Worm (Caenorhabditis elegans): Measurements from ENCODE around the gene M05D6.8.

M05D6.8 gene

ce11 chrII:8450750-8451149, 20.3 kb downstream of the M05D6.8 start:
- no peak for TF ChIP-seq ceh-43 (GFP tag; optimal IDR thresholded peaks at IDR 0.05)
- TF ChIP-seq nhr-28 (tag; optimal IDR thresholded peaks at IDR 0.05), result no peak
- no peak for TF ChIP-seq ham-2 (GFP tag; optimal IDR thresholded peaks at IDR 0.05)
- no peak for TF ChIP-seq nhr-12 (tag; optimal IDR thresholded peaks at IDR 0.05)
- TF ChIP-seq sptf-1 (tag; optimal IDR thresholded peaks at IDR 0.05), result no peak
- TF ChIP-seq M03D4.4 (tag; optimal IDR thresholded peaks at IDR 0.05), result no peak
- no peak for TF ChIP-seq blmp-1 (tag; optimal IDR thresholded peaks at IDR 0.05)
- TF ChIP-seq unc-120 (tag; optimal IDR thresholded peaks at IDR 0.05; ENCODE audit: poor library complexity, severe bottlenecking), result no peak
- TF ChIP-seq sem-2 (GFP tag; optimal IDR thresholded peaks at IDR 0.05), result no peak
- no peak for TF ChIP-seq cnd-1 (tag; optimal IDR thresholded peaks at IDR 0.05)
- TF ChIP-seq unc-39 (tag; optimal IDR thresholded peaks at IDR 0.05), result no peak
- TF ChIP-seq tbx-8 (GFP tag; optimal IDR thresholded peaks at IDR 0.05), result no peak
- no peak for TF ChIP-seq mab-5 (tag; optimal IDR thresholded peaks at IDR 0.05)
- no peak for TF ChIP-seq lin-32 (GFP tag; optimal IDR thresholded peaks at IDR 0.05)
- no peak for TF ChIP-seq nhr-2 (tag; optimal IDR thresholded peaks at IDR 0.05)
- no peak for TF ChIP-seq elt-1 (tag; optimal IDR thresholded peaks at IDR 0.05; ENCODE audit: borderline replicate concordance, insufficient read depth)
- no peak for TF ChIP-seq nhr-237 (tag; optimal IDR thresholded peaks at IDR 0.05)

- no peak for TF ChIP-seq lin-13 (tag; optimal IDR thresholded peaks at IDR 0.05)
- no peak for TF ChIP-seq unc-39 (tag; optimal IDR thresholded peaks at IDR 0.05)
- no peak for TF ChIP-seq cnd-1 (tag; optimal IDR thresholded peaks at IDR 0.05)
- no peak for TF ChIP-seq lin-32 (GFP tag; optimal IDR thresholded peaks at IDR 0.05)
- TF ChIP-seq ceh-39 (tag; optimal IDR thresholded peaks at IDR 0.05), result no peak
- no peak for TF ChIP-seq nhr-76 (tag; optimal IDR thresholded peaks at IDR 0.05)
- no peak for TF ChIP-seq bed-3 (GFP tag; optimal IDR thresholded peaks at IDR 0.05)
- TF ChIP-seq unc-120 (tag; optimal IDR thresholded peaks at IDR 0.05; ENCODE audit: poor library complexity, severe bottlenecking), result no peak
- TF ChIP-seq mab-5 (tag; optimal IDR thresholded peaks at IDR 0.05), result no peak
These were observed 21.4 kb downstream of the M05D6.8 start, which contains the start of gene F22B5.4 for ce11 chrII:8449660-8450118. F22B5.4 (plus strand) TSS chrII:8449710.

- TF ChIP-seq ceh-83 (GFP tag; optimal IDR thresholded peaks at IDR 0.05), result no peak
- TF ChIP-seq hlh-1 (tag; optimal IDR thresholded peaks at IDR 0.05), result no peak
- TF ChIP-seq ceh-39 (tag; optimal IDR thresholded peaks at IDR 0.05), result no peak
- no peak for TF ChIP-seq mep-1 (tag; optimal IDR thresholded peaks at IDR 0.05)
- no peak for TF ChIP-seq nhr-76 (tag; optimal IDR thresholded peaks at IDR 0.05)
- TF ChIP-seq drap-1 (GFP tag; optimal IDR thresholded peaks at IDR 0.05), result no peak
- TF ChIP-seq sptf-1 (tag; optimal IDR thresholded peaks at IDR 0.05), result no peak
- TF ChIP-seq mls-2 (tag; optimal IDR thresholded peaks at IDR 0.05), result no peak
- no peak for TF ChIP-seq unc-39 (tag; optimal IDR thresholded peaks at IDR 0.05)
- no peak for TF ChIP-seq unc-62 (GFP tag; optimal IDR thresholded peaks at IDR 0.05)
These were observed 24.3 kb downstream of the M05D6.8 start, which contains the start of gene cut-3 for ce11 chrII:8446731-8447130. cut-3 (minus strand) TSS chrII:8446831.

- TF ChIP-seq ceh-83 (GFP tag; optimal IDR thresholded peaks at IDR 0.05), result no peak
- TF ChIP-seq nhr-76 (tag; optimal IDR thresholded peaks at IDR 0.05), result no peak
- no peak for TF ChIP-seq drap-1 (GFP tag; optimal IDR thresholded peaks at IDR 0.05)
- no peak for TF ChIP-seq flh-1 (GFP tag; optimal IDR thresholded peaks at IDR 0.05)
- no peak for TF ChIP-seq ceh-43 (GFP tag; optimal IDR thresholded peaks at IDR 0.05)
- no peak for TF ChIP-seq cnd-1 (tag; optimal IDR thresholded peaks at IDR 0.05)
- TF ChIP-seq blmp-1 (tag; optimal IDR thresholded peaks at IDR 0.05), result no peak
- TF ChIP-seq lin-32 (GFP tag; optimal IDR thresholded peaks at IDR 0.05), result no peak
- TF ChIP-seq nhr-237 (tag; optimal IDR thresholded peaks at IDR 0.05), result no peak
- no peak for TF ChIP-seq ham-2 (GFP tag; optimal IDR thresholded peaks at IDR 0.05)
- no peak for TF ChIP-seq tbx-8 (GFP tag; optimal IDR thresholded peaks at IDR 0.05)
- TF ChIP-seq M03D4.4 (tag; optimal IDR thresholded peaks at IDR 0.05), result no peak
- TF ChIP-seq bed-3 (GFP tag; optimal IDR thresholded peaks at IDR 0.05), result no peak
- no peak for TF ChIP-seq ztf-11 (tag; optimal IDR thresholded peaks at IDR 0.05)
- TF ChIP-seq nhr-28 (tag; optimal IDR thresholded peaks at IDR 0.05), result no peak
- TF ChIP-seq snpc-4 (tag; optimal IDR thresholded peaks at IDR 0.05), result no peak
- TF ChIP-seq unc-62 (GFP tag; optimal IDR thresholded peaks at IDR 0.05), result no peak
- TF ChIP-seq mep-1 (tag; optimal IDR thresholded peaks at IDR 0.05), result no peak
These were observed 27.0 kb downstream of the M05D6.8 start, which contains the start of gene evl-20 for ce11 chrII:8444007-8444406. evl-20 (plus strand) TSS chrII:8444307.

ce11 chrII:8442717-8443223, 28.3 kb downstream of the M05D6.8 start, which contains the start of gene eif-3.G:
eif-3.G (plus strand) TSS chrII:8442767.
- TF ChIP-seq elt-1 (tag; optimal IDR thresholded peaks at IDR 0.05; ENCODE audit: borderline replicate concordance, insufficient read depth) (no peak), drap-1 (GFP tag; optimal IDR thresholded peaks at IDR 0.05) (no peak), bed-3 (GFP tag; optimal IDR thresholded peaks at IDR 0.05) (no peak), unc-62 (GFP tag; optimal IDR thresholded peaks at IDR 0.05) (no peak), sem-2 (GFP tag; optimal IDR thresholded peaks at IDR 0.05) (no peak), nhr-2 (tag; optimal IDR thresholded peaks at IDR 0.05) (no peak), ces-1 (GFP tag; optimal IDR thresholded peaks at IDR 0.05) (no peak), nhr-12 (tag; optimal IDR thresholded peaks at IDR 0.05) (no peak), tbx-8 (GFP tag; optimal IDR thresholded peaks at IDR 0.05) (no peak), flh-1 (GFP tag; optimal IDR thresholded peaks at IDR 0.05) (no peak), mls-2 (tag; optimal IDR thresholded peaks at IDR 0.05) (no peak), ceh-39 (tag; optimal IDR thresholded peaks at IDR 0.05) (no peak), blmp-1 (tag; optimal IDR thresholded peaks at IDR 0.05) (no peak), lin-13 (tag; optimal IDR thresholded peaks at IDR 0.05) (no peak), ceh-43 (GFP tag; optimal IDR thresholded peaks at IDR 0.05) (no peak), lsy-2 (tag; optimal IDR thresholded peaks at IDR 0.05) (no peak)

All from whole organism, mixed stage, embryonic.